Fruit fly (Drosophila melanogaster) whole organism, embryonic: ENCODE measurements around the gene GstO2.
A peak's percentile ranks its signal among the peaks of the same experiment; 100 is the strongest.

Experiments used
- Atf6 ChIP-seq: fragments of 200-800 bp; sonication (Bioruptor generic); IDR thresholded peaks from 2 replicates; pipeline ENCODE4 v1.3.6; 2022; ENCODE audit warnings: missing biosample characterization, missing genetic modification characterization
- C15 ChIP-seq: fragments of 200-800 bp; sonication (Bioruptor generic); IDR thresholded peaks from 3 replicates; pipeline ENCODE4 v1.3.6; 2022; ENCODE audit warnings: missing biosample characterization, missing genetic modification characterization
- CG10209 ChIP-seq: fragments of 200-800 bp; sonication (Bioruptor generic); optimal IDR thresholded peaks from 3 replicates; lab custom pipeline; 2017; ENCODE audit warnings: missing biosample characterization, mild to moderate bottlenecking, missing genetic modification characterization, missing genetic modification reagents
- CG11560 ChIP-seq: fragments of 200-800 bp; sonication (Bioruptor generic); IDR thresholded peaks from 3 replicates; pipeline ENCODE4 v1.3.6; 2022; ENCODE audit warnings: missing biosample characterization, missing genetic modification characterization
- CG11695 ChIP-seq: fragments of 200-800 bp; sonication (Bioruptor generic); IDR thresholded peaks from 3 replicates; pipeline ENCODE4 v1.3.6; 2022; ENCODE audit warnings: missing biosample characterization, missing genetic modification characterization
- CG12071 ChIP-seq: fragments of 200-800 bp; sonication (Bioruptor generic); optimal IDR thresholded peaks from 3 replicates; lab custom pipeline; 2018; ENCODE audit warnings: missing biosample characterization, mild to moderate bottlenecking, missing genetic modification characterization
- CG12769 ChIP-seq: fragments of 200-800 bp; sonication (Bioruptor generic); optimal IDR thresholded peaks from 2 replicates; lab custom pipeline; 2019; ENCODE audit warnings: missing biosample characterization, mild to moderate bottlenecking, missing genetic modification characterization, moderate library complexity
- CG13123 ChIP-seq: fragments of 200-800 bp; sonication (Bioruptor generic); optimal IDR thresholded peaks from 2 replicates; lab custom pipeline; 2016; ENCODE audit warnings: missing biosample characterization, missing genetic modification characterization
- CG13296 ChIP-seq: fragments of 200-800 bp; sonication (Bioruptor generic); optimal IDR thresholded peaks from 3 replicates; lab custom pipeline; 2018; ENCODE audit warnings: missing biosample characterization, mild to moderate bottlenecking, missing genetic modification characterization
- CG15696 ChIP-seq: fragments of 200-800 bp; sonication (Bioruptor generic); optimal IDR thresholded peaks from 2 replicates; lab custom pipeline; 2019; ENCODE audit warnings: missing biosample characterization, mild to moderate bottlenecking, missing genetic modification characterization, moderate library complexity
- CG1603 ChIP-seq: fragments of 200-800 bp; sonication (Bioruptor generic); optimal IDR thresholded peaks from 2 replicates; lab custom pipeline; 2019; ENCODE audit warnings: missing biosample characterization, mild to moderate bottlenecking, missing genetic modification characterization, moderate library complexity
- CG17186 ChIP-seq: fragments of 200-800 bp; sonication (Bioruptor generic); optimal IDR thresholded peaks from 3 replicates; lab custom pipeline; 2017; ENCODE audit warnings: missing biosample characterization, missing genetic modification reagents, missing genetic modification characterization
- CG1792 ChIP-seq: fragments of 200-800 bp; sonication (Bioruptor generic); optimal IDR thresholded peaks from 2 replicates; lab custom pipeline; 2016; ENCODE audit warnings: missing biosample characterization, missing genetic modification characterization
- CG18476 ChIP-seq: fragments of 200-800 bp; sonication (Bioruptor generic); optimal IDR thresholded peaks from 2 replicates; lab custom pipeline; 2016; ENCODE audit warnings: missing biosample characterization, mild to moderate bottlenecking, missing genetic modification characterization
- CG18619 ChIP-seq: fragments of 200-800 bp; sonication (Bioruptor generic); optimal IDR thresholded peaks from 3 replicates; lab custom pipeline; 2017; ENCODE audit warnings: missing biosample characterization, mild to moderate bottlenecking, missing genetic modification characterization
- CG32767 ChIP-seq: fragments of 200-800 bp; sonication (Bioruptor generic); IDR thresholded peaks from 2 replicates; pipeline ENCODE4 v1.3.6; 2022; ENCODE audit warnings: missing biosample characterization, missing genetic modification characterization
- CG3281 ChIP-seq: fragments of 200-800 bp; sonication (Bioruptor generic); optimal IDR thresholded peaks from 3 replicates; lab custom pipeline; 2017; ENCODE audit warnings: missing biosample characterization, mild to moderate bottlenecking, missing genetic modification characterization
- CG33557 ChIP-seq: fragments of 200-800 bp; sonication (Bioruptor generic); optimal IDR thresholded peaks from 2 replicates; lab custom pipeline; 2019; ENCODE audit warnings: missing biosample characterization, mild to moderate bottlenecking, missing genetic modification characterization, moderate library complexity
- CG3407 ChIP-seq: fragments of 200-800 bp; sonication (Bioruptor generic); optimal IDR thresholded peaks from 2 replicates; lab custom pipeline; 2018; ENCODE audit warnings: missing biosample characterization, mild to moderate bottlenecking, missing genetic modification characterization
- CG42726 ChIP-seq: fragments of 200-800 bp; sonication (Bioruptor generic); IDR thresholded peaks from 2 replicates; pipeline ENCODE4 v1.3.6; 2022; ENCODE audit warnings: missing biosample characterization, missing genetic modification characterization; ENCODE audit not compliant: partially characterized antibody
- CG6272 ChIP-seq: fragments of 200-800 bp; sonication (Bioruptor generic); IDR thresholded peaks from 2 replicates; pipeline ENCODE4 v1.3.6; 2022; ENCODE audit warnings: missing biosample characterization, missing genetic modification characterization
- CG7987 ChIP-seq: fragments of 200-800 bp; sonication (Bioruptor generic); optimal IDR thresholded peaks from 2 replicates; lab custom pipeline; 2018; ENCODE audit warnings: missing biosample characterization, mild to moderate bottlenecking, missing genetic modification characterization, moderate library complexity
- CG8359 ChIP-seq: fragments of 200-800 bp; sonication (Bioruptor generic); optimal IDR thresholded peaks from 2 replicates; lab custom pipeline; 2017; ENCODE audit warnings: missing biosample characterization, mild to moderate bottlenecking, missing genetic modification characterization, borderline replicate concordance
- CG8478 ChIP-seq: fragments of >200 bp; optimal IDR thresholded peaks from 2 replicates; lab custom pipeline; 2018
- D19B ChIP-seq: fragments of 200-800 bp; sonication (Bioruptor generic); optimal IDR thresholded peaks from 2 replicates; lab custom pipeline; 2017; ENCODE audit warnings: missing biosample characterization, mild to moderate bottlenecking, missing genetic modification characterization
- Dip3 ChIP-seq: fragments of 200-800 bp; sonication (Bioruptor generic); optimal IDR thresholded peaks from 3 replicates; lab custom pipeline; 2016; ENCODE audit warnings: missing biosample characterization, missing genetic modification characterization
- Dref ChIP-seq: fragments of 200-800 bp; sonication (Bioruptor generic); IDR thresholded peaks from 2 replicates; pipeline ENCODE4 v1.3.6; 2022; ENCODE audit warnings: missing biosample characterization, missing genetic modification characterization
- Drgx ChIP-seq: fragments of 200-800 bp; sonication (Bioruptor generic); IDR thresholded peaks from 2 replicates; pipeline ENCODE4 v1.3.6; 2022; ENCODE audit warnings: missing biosample characterization, missing genetic modification characterization
- Ets65A ChIP-seq: fragments of 200-800 bp; sonication (Bioruptor generic); peaks from one replicate; lab custom pipeline; 2016; ENCODE audit warnings: missing biosample characterization, missing genetic modification characterization
- HLHmδ ChIP-seq: fragments of 200-800 bp; sonication (Bioruptor generic); optimal IDR thresholded peaks from 2 replicates; lab custom pipeline; 2018; ENCODE audit warnings: missing biosample characterization, mild to moderate bottlenecking, missing genetic modification characterization, moderate library complexity
- Hr51 ChIP-seq, 2 experiments: fragments of 200-800 bp; sonication (Bioruptor generic); optimal IDR thresholded peaks; 2 replicates in 1 of 2; 3 replicates in 1 of 2; lab custom pipeline; 2016 to 2018; ENCODE audit warnings: missing biosample characterization in 2 of 2, missing genetic modification characterization in 2 of 2, mild to moderate bottlenecking in 1 of 2, moderate library complexity in 1 of 2
- Meics ChIP-seq: fragments of 200-800 bp; sonication (Bioruptor generic); optimal IDR thresholded peaks from 2 replicates; lab custom pipeline; 2017; ENCODE audit warnings: missing biosample characterization, mild to moderate bottlenecking, missing genetic modification characterization
- Mes4 ChIP-seq: fragments of 200-800 bp; sonication (Bioruptor generic); optimal IDR thresholded peaks from 2 replicates; lab custom pipeline; 2016; ENCODE audit warnings: missing biosample characterization, missing genetic modification characterization
- Myb ChIP-seq: fragments of 200-800 bp; sonication (Bioruptor generic); optimal IDR thresholded peaks from 2 replicates; lab custom pipeline; 2016; ENCODE audit warnings: missing biosample characterization, missing genetic modification characterization
- Six4 ChIP-seq: fragments of 200-800 bp; sonication (Bioruptor generic); optimal IDR thresholded peaks from 2 replicates; lab custom pipeline; 2016; ENCODE audit warnings: missing biosample characterization, missing genetic modification characterization
- Xbp1 ChIP-seq: fragments of 200-800 bp; sonication (Bioruptor generic); optimal IDR thresholded peaks from 3 replicates; lab custom pipeline; 2016; ENCODE audit warnings: missing biosample characterization, mild to moderate bottlenecking, missing genetic modification characterization
- amos ChIP-seq: fragments of 200-800 bp; sonication (Bioruptor generic); IDR thresholded peaks from 2 replicates; pipeline ENCODE4 v1.3.6; 2022; ENCODE audit warnings: missing biosample characterization, missing genetic modification characterization; ENCODE audit not compliant: partially characterized antibody
- ato ChIP-seq: fragments of 200-800 bp; sonication (Bioruptor generic); IDR thresholded peaks from 2 replicates; pipeline ENCODE4 v1.3.6; 2022; ENCODE audit warnings: missing biosample characterization, missing genetic modification characterization; ENCODE audit not compliant: partially characterized antibody
- caup ChIP-seq: fragments of 200-800 bp; sonication (Bioruptor generic); optimal IDR thresholded peaks from 3 replicates; lab custom pipeline; 2017; ENCODE audit warnings: missing biosample characterization, mild to moderate bottlenecking, missing genetic modification characterization, moderate library complexity; ENCODE audit not compliant: severe bottlenecking
- gt ChIP-seq: fragments of 200-800 bp; sonication (Bioruptor generic); IDR thresholded peaks from 2 replicates; pipeline ENCODE4 v1.3.6; 2022; ENCODE audit warnings: missing biosample characterization, missing genetic modification characterization
- inv ChIP-seq: fragments of 200-800 bp; sonication (Bioruptor generic); IDR thresholded peaks from 2 replicates; pipeline ENCODE4 v1.3.6; 2022; ENCODE audit warnings: missing biosample characterization, missing genetic modification characterization; ENCODE audit not compliant: partially characterized antibody
- jing ChIP-seq: fragments of 200-800 bp; sonication (Bioruptor generic); optimal IDR thresholded peaks from 2 replicates; lab custom pipeline; 2018; ENCODE audit warnings: missing biosample characterization, mild to moderate bottlenecking, missing genetic modification characterization
- klu ChIP-seq: fragments of 200-800 bp; sonication (Bioruptor generic); IDR thresholded peaks from 2 replicates; pipeline ENCODE4 v1.3.6; 2022; ENCODE audit warnings: missing biosample characterization, missing genetic modification characterization
- lbe ChIP-seq: fragments of 200-800 bp; sonication (Bioruptor generic); optimal IDR thresholded peaks from 2 replicates; lab custom pipeline; 2016; ENCODE audit warnings: missing biosample characterization, mild to moderate bottlenecking, missing genetic modification characterization
- maf-S ChIP-seq: fragments of 200-800 bp; sonication (Bioruptor generic); optimal IDR thresholded peaks from 2 replicates; lab custom pipeline; 2016; ENCODE audit warnings: missing biosample characterization, missing genetic modification characterization
- odd ChIP-seq: fragments of 200-800 bp; sonication (Bioruptor generic); optimal IDR thresholded peaks from 2 replicates; lab custom pipeline; 2017; ENCODE audit warnings: missing biosample characterization, mild to moderate bottlenecking, missing genetic modification characterization
- pb ChIP-seq: fragments of 200-800 bp; sonication (Bioruptor generic); optimal IDR thresholded peaks from 3 replicates; lab custom pipeline; 2016; ENCODE audit warnings: missing biosample characterization, missing genetic modification characterization
- pho ChIP-seq: fragments of 200-800 bp; sonication (Bioruptor generic); optimal IDR thresholded peaks from 2 replicates; lab custom pipeline; 2016; ENCODE audit warnings: missing biosample characterization, missing genetic modification characterization
- pzg ChIP-seq: fragments of 200-800 bp; sonication (Bioruptor generic); optimal IDR thresholded peaks from 3 replicates; lab custom pipeline; 2018; ENCODE audit warnings: missing biosample characterization, mild to moderate bottlenecking, missing genetic modification characterization, moderate library complexity
- sd ChIP-seq: fragments of 200-800 bp; sonication (Bioruptor generic); optimal IDR thresholded peaks from 3 replicates; lab custom pipeline; 2018; ENCODE audit warnings: missing biosample characterization, mild to moderate bottlenecking, missing genetic modification characterization, moderate library complexity
- seq ChIP-seq: fragments of 200-800 bp; sonication (Bioruptor generic); IDR thresholded peaks from 2 replicates; pipeline ENCODE4 v1.3.6; 2022; ENCODE audit warnings: missing biosample characterization, missing genetic modification characterization
- unc-4 ChIP-seq: fragments of 200-800 bp; sonication (Bioruptor generic); IDR thresholded peaks from 2 replicates; pipeline ENCODE4 v1.3.6; 2022; ENCODE audit warnings: missing biosample characterization, missing genetic modification characterization; ENCODE audit not compliant: partially characterized antibody

Gene GstO2

DNA sequence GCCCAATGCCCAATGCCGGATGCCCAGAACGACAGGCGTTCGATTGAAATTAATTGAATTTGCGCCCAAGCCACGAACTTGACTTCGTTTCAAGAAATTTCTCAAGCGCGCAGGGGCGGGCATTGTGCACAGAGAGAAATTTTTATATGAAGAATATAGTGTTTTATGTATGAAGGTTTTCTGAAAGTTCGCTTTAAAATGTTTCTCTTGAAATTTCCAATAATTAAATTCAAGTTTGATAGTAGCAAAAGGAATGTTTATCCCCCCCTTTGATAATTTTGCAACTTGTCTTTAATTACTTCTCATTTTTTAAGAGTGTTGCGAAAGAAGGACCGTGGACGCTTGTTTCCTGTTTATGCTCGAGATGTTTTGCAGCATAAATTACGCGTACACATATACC, 20.6 kb upstream of the GstO2 start (continued):
- TF ChIP-seq CG3281 (GFP tag; lab: Kevin White, UChicago) (no peak), unc-4 (GFP tag; lab: Robert Waterston, UW) (no peak), Six4 (GFP tag; lab: Kevin White, UChicago) (no peak), jing (GFP tag; lab: Kevin White, UChicago) (no peak), CG1792 (no peak), odd (GFP tag; lab: Kevin White, UChicago) (no peak), CG11695 (no peak), CG15696 (tag; lab: Kevin White, UChicago) (no peak), CG3407 (GFP tag; lab: Kevin White, UChicago) (no peak), HLHmδ (no peak), seq (no peak), CG12769 (no peak), CG32767 (no peak), Meics (no peak), Dref (GFP tag; lab: Robert Waterston, UW) (no peak), caup (GFP tag; lab: Kevin White, UChicago) (no peak), CG12071 (GFP tag; lab: Kevin White, UChicago) (no peak), CG7987 (GFP tag; lab: Kevin White, UChicago) (no peak), Atf6 (GFP tag; lab: Robert Waterston, UW) (no peak), Drgx (GFP tag; lab: Robert Waterston, UW) (no peak), klu (no peak), amos (GFP tag; lab: Robert Waterston, UW) (no peak), CG10209 (no peak), CG1603 (tag; lab: Kevin White, UChicago) (no peak), CG6272 (no peak), Xbp1 (GFP tag; lab: Kevin White, UChicago) (peak; percentile 20), pb (GFP tag; lab: Kevin White, UChicago) (no peak), ato (GFP tag; lab: Robert Waterston, UW) (no peak), sd (no peak), CG8478 (lab: Kevin White, UChicago) (no peak), CG13296 (GFP tag; lab: Kevin White, UChicago) (no peak), pho (GFP tag; lab: Kevin White, UChicago) (no peak), Dip3 (GFP tag; lab: Kevin White, UChicago) (no peak), CG17186 (GFP tag; lab: Kevin White, UChicago) (no peak), D19B (GFP tag; lab: Kevin White, UChicago) (no peak), C15 (GFP tag; lab: Robert Waterston, UW) (no peak), CG8359 (GFP tag; lab: Kevin White, UChicago) (no peak), Mes4 (peak; percentile 28), CG18476 (GFP tag; lab: Kevin White, UChicago) (no peak), CG13123 (GFP tag; lab: Kevin White, UChicago) (no peak), gt (GFP tag; lab: Robert Waterston, UW) (no peak), inv (GFP tag; lab: Robert Waterston, UW) (no peak), CG18619 (no peak), maf-S (GFP tag; lab: Kevin White, UChicago) (no peak), CG33557 (peak; percentile 24), lbe (no peak), Ets65A (GFP tag; lab: Kevin White, UChicago) (peak; percentile 69), pzg (GFP tag; lab: Kevin White, UChicago) (no peak), CG11560 (tag; lab: Robert Waterston, UW) (no peak), CG42726 (no peak), Myb (GFP tag; lab: Kevin White, UChicago) (no peak), Hr51 (GFP tag; optimal IDR thresholded peaks at IDR 0.05; lab: Kevin White, UChicago) (peak in 1 of 2 experiments; percentile 32)
